Worm (Caenorhabditis elegans) whole organism, L2 larva: ENCODE results near the gene sma-9.

ENCODE experiments used
- C34F6.9 ChIP-seq: fragments of 150-350 bp; optimal IDR thresholded peaks from 2 replicates; lab custom pipeline; 2014; ENCODE audit warnings: missing biosample characterization, missing genetic modification characterization
- F13H6.1 ChIP-seq: sonication (generic microtip); optimal IDR thresholded peaks from 2 replicates; lab custom pipeline; 2016; ENCODE audit warnings: missing genetic modification characterization, missing compliant biosample characterization
- R02D3.7 ChIP-seq: fragments of 150-350 bp; optimal IDR thresholded peaks from 2 replicates; lab custom pipeline; 2014; ENCODE audit warnings: missing biosample characterization, missing genetic modification characterization
- ZK546.5 ChIP-seq: sonication (generic microtip); optimal IDR thresholded peaks from 2 replicates; lab custom pipeline; 2017; ENCODE audit warnings: missing biosample characterization, missing genetic modification characterization
- alr-1 ChIP-seq: fragments of 150-350 bp; optimal IDR thresholded peaks from 2 replicates; lab custom pipeline; 2014; ENCODE audit warnings: missing biosample characterization, missing genetic modification characterization
- aly-2 ChIP-seq: fragments of 150-350 bp; optimal IDR thresholded peaks from 2 replicates; lab custom pipeline; 2014; ENCODE audit warnings: missing biosample characterization, missing genetic modification characterization
- ama-1 ChIP-seq: fragments of 150-350 bp; optimal IDR thresholded peaks from 2 replicates; lab custom pipeline; 2018; ENCODE audit warnings: inconsistent platforms
- blmp-1 ChIP-seq: sonication (generic microtip); optimal IDR thresholded peaks from 2 replicates; lab custom pipeline; 2017; ENCODE audit warnings: missing genetic modification characterization, mild to moderate bottlenecking, missing compliant biosample characterization, antibody characterized with exemption, moderate library complexity; ENCODE audit not compliant: insufficient read depth
- ceh-16 ChIP-seq: fragments of 150-350 bp; optimal IDR thresholded peaks from 2 replicates; lab custom pipeline; 2014; ENCODE audit warnings: missing biosample characterization, missing genetic modification characterization
- ceh-82 ChIP-seq: fragments of 150-350 bp; optimal IDR thresholded peaks from 2 replicates; lab custom pipeline; 2014; ENCODE audit warnings: missing biosample characterization, missing genetic modification characterization
- crh-2 ChIP-seq: sonication (generic microtip); optimal IDR thresholded peaks from 2 replicates; lab custom pipeline; 2017; ENCODE audit warnings: missing biosample characterization, missing genetic modification characterization
- dmd-4 ChIP-seq: sonication (generic microtip); optimal IDR thresholded peaks from 2 replicates; lab custom pipeline; 2017; ENCODE audit warnings: missing biosample characterization, missing genetic modification characterization
- egl-27 ChIP-seq: sonication (generic microtip); optimal IDR thresholded peaks from 3 replicates; lab custom pipeline; 2017; ENCODE audit warnings: missing biosample characterization, missing genetic modification reagents, missing genetic modification characterization
- elt-1 ChIP-seq: fragments of 150-350 bp; optimal IDR thresholded peaks from 2 replicates; lab custom pipeline; 2014; ENCODE audit warnings: missing biosample characterization, missing genetic modification characterization
- fos-1 ChIP-seq: fragments of 150-350 bp; optimal IDR thresholded peaks from 2 replicates; lab custom pipeline; 2014; ENCODE audit warnings: missing biosample characterization, missing genetic modification characterization
- gmeb-1 ChIP-seq: fragments of 150-350 bp; optimal IDR thresholded peaks from 2 replicates; lab custom pipeline; 2014; ENCODE audit warnings: missing biosample characterization, missing genetic modification characterization
- lin-13 ChIP-seq: fragments of 150-350 bp; optimal IDR thresholded peaks from 2 replicates; lab custom pipeline; 2014; ENCODE audit warnings: missing biosample characterization, missing genetic modification reagents, missing genetic modification characterization
- lin-39 ChIP-seq: fragments of 150-350 bp; optimal IDR thresholded peaks from 2 replicates; lab custom pipeline; 2014; ENCODE audit warnings: missing biosample characterization, missing genetic modification reagents, missing genetic modification characterization
- lsy-2 ChIP-seq, 2 experiments: fragments of 150-350 bp in 1 of 2; sonication (generic microtip) in 1 of 2; optimal IDR thresholded peaks; 2 replicates each; lab custom pipeline; 2014 to 2017; ENCODE audit warnings: missing biosample characterization in 2 of 2, missing genetic modification characterization in 2 of 2
- mbf-1 ChIP-seq: sonication (generic microtip); optimal IDR thresholded peaks from 2 replicates; lab custom pipeline; 2017; ENCODE audit warnings: missing biosample characterization, missing genetic modification characterization
- mdl-1 ChIP-seq, 2 experiments: fragments of 150-350 bp in 1 of 2; sonication (generic microtip) in 1 of 2; optimal IDR thresholded peaks; 2 replicates each; lab custom pipeline; 2017; ENCODE audit warnings: missing biosample characterization in 2 of 2, missing genetic modification characterization in 2 of 2
- nhr-10 ChIP-seq: sonication (generic microtip); optimal IDR thresholded peaks from 2 replicates; lab custom pipeline; 2017; ENCODE audit warnings: missing biosample characterization, missing genetic modification characterization
- nhr-11 ChIP-seq: fragments of 150-350 bp; optimal IDR thresholded peaks from 2 replicates; lab custom pipeline; 2014; ENCODE audit warnings: missing biosample characterization, missing genetic modification characterization
- nhr-12 ChIP-seq: fragments of 150-350 bp; optimal IDR thresholded peaks from 2 replicates; lab custom pipeline; 2014; ENCODE audit warnings: missing biosample characterization, missing genetic modification characterization
- nhr-129 ChIP-seq: fragments of 150-350 bp; optimal IDR thresholded peaks from 2 replicates; lab custom pipeline; 2014; ENCODE audit warnings: missing biosample characterization, missing genetic modification characterization
- nhr-21 ChIP-seq: fragments of 150-350 bp; optimal IDR thresholded peaks from 2 replicates; lab custom pipeline; 2014; ENCODE audit warnings: missing biosample characterization, missing genetic modification characterization
- nhr-23 ChIP-seq: fragments of 150-350 bp; optimal IDR thresholded peaks from 2 replicates; lab custom pipeline; 2014; ENCODE audit warnings: missing biosample characterization, missing genetic modification reagents, missing genetic modification characterization
- nhr-237 ChIP-seq: fragments of 150-350 bp; optimal IDR thresholded peaks from 2 replicates; lab custom pipeline; 2014; ENCODE audit warnings: missing biosample characterization, missing genetic modification characterization
- nhr-25 ChIP-seq: fragments of 150-350 bp; sonication (generic microtip); optimal IDR thresholded peaks from 3 replicates; lab custom pipeline; 2014; ENCODE audit warnings: missing biosample characterization, missing genetic modification characterization
- nhr-6 ChIP-seq: fragments of 150-350 bp; optimal IDR thresholded peaks from 2 replicates; lab custom pipeline; 2014; ENCODE audit warnings: missing biosample characterization, missing genetic modification characterization
- nhr-77 ChIP-seq: fragments of 150-350 bp; optimal IDR thresholded peaks from 2 replicates; lab custom pipeline; 2014; ENCODE audit warnings: missing biosample characterization, missing genetic modification characterization
- peb-1 ChIP-seq: fragments of 150-350 bp; optimal IDR thresholded peaks from 2 replicates; lab custom pipeline; 2014; ENCODE audit warnings: missing biosample characterization, missing genetic modification characterization
- sem-4 ChIP-seq: fragments of 150-350 bp; optimal IDR thresholded peaks from 2 replicates; lab custom pipeline; 2014; ENCODE audit warnings: missing biosample characterization, missing genetic modification reagents, missing genetic modification characterization
- skn-1 ChIP-seq: sonication (generic microtip); optimal IDR thresholded peaks from 2 replicates; lab custom pipeline; 2017; ENCODE audit warnings: missing biosample characterization, missing genetic modification characterization
- sma-3 ChIP-seq: sonication (generic microtip); optimal IDR thresholded peaks from 2 replicates; lab custom pipeline; 2016; ENCODE audit warnings: missing genetic modification reagents, missing genetic modification characterization, missing compliant biosample characterization
- sma-9 ChIP-seq, 2 experiments: fragments of 150-350 bp in 1 of 2; sonication (generic microtip) in 1 of 2; optimal IDR thresholded peaks; 2 replicates each; lab custom pipeline; 2014 to 2016; ENCODE audit warnings: missing genetic modification characterization in 2 of 2, mild to moderate bottlenecking in 1 of 2, missing biosample characterization in 1 of 2, missing compliant biosample characterization in 1 of 2, missing genetic modification reagents in 1 of 2, moderate library complexity in 1 of 2
- snpc-4 ChIP-seq: fragments of 150-350 bp; optimal IDR thresholded peaks from 2 replicates; lab custom pipeline; 2014; ENCODE audit warnings: missing biosample characterization, missing genetic modification characterization
- unc-39 ChIP-seq: fragments of 150-350 bp; optimal IDR thresholded peaks from 2 replicates; lab custom pipeline; 2014; ENCODE audit warnings: missing biosample characterization, missing genetic modification characterization
- unc-55 ChIP-seq: fragments of 150-350 bp; sonication (generic microtip); optimal IDR thresholded peaks from 3 replicates; lab custom pipeline; 2014; ENCODE audit warnings: missing biosample characterization, missing genetic modification reagents, missing genetic modification characterization
- unc-62 ChIP-seq: fragments of 150-350 bp; optimal IDR thresholded peaks from 2 replicates; lab custom pipeline; 2014; ENCODE audit warnings: missing biosample characterization, missing genetic modification reagents, missing genetic modification characterization
- zag-1 ChIP-seq: fragments of 150-350 bp; optimal IDR thresholded peaks from 2 replicates; lab custom pipeline; 2014; ENCODE audit warnings: missing biosample characterization, missing genetic modification characterization
- ztf-11 ChIP-seq: sonication (generic microtip); optimal IDR thresholded peaks from 2 replicates; lab custom pipeline; 2017; ENCODE audit warnings: missing biosample characterization, missing genetic modification characterization
- ztf-4 ChIP-seq: fragments of 150-350 bp; optimal IDR thresholded peaks from 2 replicates; lab custom pipeline; 2014; ENCODE audit warnings: missing biosample characterization, missing genetic modification characterization

The sma-9 gene

ce11 chrX:10766123-10766622 is 2.9 kb upstream of the sma-9 start (continued):
- TF ChIP-seq C34F6.9 (tag; lab: Kevin White, UChicago) (peak; percentile 98), sma-3 (GFP tag; lab: Kevin White, UChicago) (peak; percentile 98), skn-1 (tag; lab: Kevin White, UChicago) (no peak), nhr-23 (tag; lab: Kevin White, UChicago) (no peak), ztf-11 (tag; lab: Kevin White, UChicago) (no peak), ceh-16 (tag; lab: Kevin White, UChicago) (peak; percentile 89), snpc-4 (tag; lab: Kevin White, UChicago) (peak; percentile 85), dmd-4 (no peak), zag-1 (tag; lab: Kevin White, UChicago) (peak; percentile 95), peb-1 (peak; percentile 73), unc-55 (peak; percentile 93), ceh-82 (peak; percentile 29), lin-39 (tag; lab: Kevin White, UChicago) (peak; percentile 85), elt-1 (tag; lab: Kevin White, UChicago) (peak; percentile 75), F13H6.1 (tag; lab: Kevin White, UChicago) (peak; percentile 100), blmp-1 (peak; percentile 98), crh-2 (peak; percentile 97), mdl-1 (tag; optimal IDR thresholded peaks at IDR 0.05; lab: Kevin White, UChicago) (peak; percentile 94 to 97), ztf-4 (tag; lab: Kevin White, UChicago) (peak; percentile 90), unc-39 (tag; lab: Kevin White, UChicago) (no peak), mbf-1 (tag; lab: Kevin White, UChicago) (no peak), nhr-237 (peak; percentile 60)

- TF ChIP-seq sem-4 (tag; lab: Kevin White, UChicago) (no peak), crh-2 (no peak), nhr-237 (no peak), mbf-1 (tag; lab: Kevin White, UChicago) (no peak), unc-55 (no peak), nhr-12 (tag; lab: Kevin White, UChicago) (no peak), nhr-129 (tag; lab: Kevin White, UChicago) (peak; percentile 30), R02D3.7 (tag; lab: Kevin White, UChicago) (no peak), nhr-23 (tag; lab: Kevin White, UChicago) (no peak), nhr-25 (no peak), lin-39 (tag; lab: Kevin White, UChicago) (no peak), nhr-11 (tag; lab: Kevin White, UChicago) (no peak), zag-1 (tag; lab: Kevin White, UChicago) (no peak), unc-62 (GFP tag; lab: Kevin White, UChicago) (no peak), egl-27 (no peak), F13H6.1 (tag; lab: Kevin White, UChicago) (peak; percentile 76), C34F6.9 (tag; lab: Kevin White, UChicago) (peak; percentile 1), gmeb-1 (tag; lab: Kevin White, UChicago) (no peak), ceh-16 (tag; lab: Kevin White, UChicago) (no peak), ceh-82 (no peak), nhr-10 (tag; lab: Kevin White, UChicago) (no peak), aly-2 (tag; lab: Kevin White, UChicago) (no peak), peb-1 (no peak), fos-1 (tag; lab: Kevin White, UChicago) (no peak), skn-1 (tag; lab: Kevin White, UChicago) (no peak), nhr-6 (no peak), ama-1 (lab: Kevin White, UChicago) (no peak), sma-9 (GFP tag; optimal IDR thresholded peaks at IDR 0.05; lab: Kevin White, UChicago) (peak; percentile 22), sma-9 (tag; optimal IDR thresholded peaks at IDR 0.05; lab: Kevin White, UChicago) (no peak), lin-13 (GFP tag; lab: Kevin White, UChicago) (peak; percentile 48), ZK546.5 (tag; lab: Kevin White, UChicago) (no peak), sma-3 (GFP tag; lab: Kevin White, UChicago) (no peak), mdl-1 (tag; optimal IDR thresholded peaks at IDR 0.05; lab: Kevin White, UChicago) (peak in 1 of 2 experiments; percentile 24), elt-1 (tag; lab: Kevin White, UChicago) (no peak), alr-1 (no peak), snpc-4 (tag; lab: Kevin White, UChicago) (no peak), ztf-4 (tag; lab: Kevin White, UChicago) (no peak), nhr-77 (tag; lab: Kevin White, UChicago) (no peak), unc-39 (tag; lab: Kevin White, UChicago) (no peak), lsy-2 (tag; optimal IDR thresholded peaks at IDR 0.05; lab: Kevin White, UChicago) (no peak), nhr-21 (tag; lab: Kevin White, UChicago) (no peak), ztf-11 (tag; lab: Kevin White, UChicago) (no peak)
Observed at ce11 chrX:10766966-10767644, 2.0 kb upstream of the sma-9 start.
